Worm (Caenorhabditis elegans): Measurements from ENCODE around the gene cut-2.

- TF ChIP-seq ceh-9 (tag; optimal IDR thresholded peaks at IDR 0.05) (no peak), lin-39 (tag; optimal IDR thresholded peaks at IDR 0.05) (no peak), daf-12 (tag; optimal IDR thresholded peaks at IDR 0.05) (no peak), pha-4 (tag; optimal IDR thresholded peaks at IDR 0.05) (no peak), elt-3 (tag; optimal IDR thresholded peaks at IDR 0.05) (no peak), elt-2 (tag; optimal IDR thresholded peaks at IDR 0.05) (peak; percentile 51), unc-62 (GFP tag; optimal IDR thresholded peaks at IDR 0.05) (no peak), jun-1 (tag; optimal IDR thresholded peaks at IDR 0.05) (no peak), pqm-1 (tag; optimal IDR thresholded peaks at IDR 0.05) (no peak), skn-1 (tag; optimal IDR thresholded peaks at IDR 0.05) (no peak), tbx-2 (tag; optimal IDR thresholded peaks at IDR 0.05) (no peak), nhr-77 (tag; optimal IDR thresholded peaks at IDR 0.05) (no peak)
Measured at ce11 chrV:13407913-13408312, 6.8 kb upstream of the cut-2 start, which contains the start of gene F53F1.3.

Data from whole organism, L3 larva.